Worm (Caenorhabditis elegans): ENCODE measurements around the gene skr-16.

The skr-16 gene

DNA sequence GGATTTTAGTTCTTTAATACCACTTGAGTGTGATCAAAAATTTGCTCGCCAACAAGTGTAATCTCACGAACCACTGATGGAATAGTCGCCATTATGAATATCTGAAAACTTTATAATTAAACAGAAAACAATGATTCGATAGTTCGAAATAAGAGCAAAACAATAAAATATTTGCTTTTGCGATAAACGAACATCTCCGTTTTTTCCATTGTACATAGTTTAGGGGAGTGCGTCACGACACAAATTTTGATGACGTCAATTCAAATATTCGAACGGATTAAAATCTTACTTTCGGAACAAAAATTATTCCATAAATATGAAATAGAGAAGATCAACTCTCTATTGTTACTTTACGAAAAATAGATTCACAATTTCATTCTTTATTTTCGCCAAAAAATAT, 34.5 kb upstream of the skr-16 start, which contains the start of gene mutd-1:
Gene mutd-1 (minus strand): TSS at position 101 of the 400 bp plus-strand sequence.
- 0 out of 2 replicates have a peak, but pooled peaks have one; percentile 15 for TF ChIP-seq nfyb-1 (GFP tag; IDR thresholded peaks at IDR 0.05)
- TF ChIP-seq egl-18 (GFP tag; IDR thresholded peaks at IDR 0.05), result no peak
- TF ChIP-seq Y53G8AR.9 (GFP tag; conservative IDR thresholded peaks at IDR 0.05), result no peak
- TF ChIP-seq unc-62 (GFP tag; optimal IDR thresholded peaks at IDR 0.05), result no peak
- no peak for TF ChIP-seq ztf-26 (tag; optimal IDR thresholded peaks at IDR 0.05)

DNA sequence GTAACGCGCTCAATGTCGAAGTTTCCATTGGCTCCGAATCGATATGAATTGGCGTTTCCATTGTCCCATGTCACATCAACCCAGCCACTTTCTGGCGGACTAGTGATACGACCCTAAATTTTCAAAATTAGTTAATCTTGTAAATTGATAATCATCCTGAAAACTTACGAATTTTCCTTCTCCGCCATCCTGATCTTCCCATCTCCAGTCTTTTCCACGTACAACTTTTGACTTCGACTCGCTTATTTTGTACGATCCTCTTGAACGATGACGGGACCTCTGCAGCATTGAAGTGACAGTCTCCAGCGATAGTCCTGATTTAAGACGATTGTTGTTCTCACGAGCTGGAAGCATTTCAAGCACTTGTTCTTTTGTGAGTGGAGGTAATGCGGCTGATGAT, 29.4 kb upstream of the skr-16 start:
- TF ChIP-seq ceh-58 (GFP tag; IDR thresholded peaks at IDR 0.05) (no peak), cebp-1 (GFP tag; IDR thresholded peaks at IDR 0.05) (no peak), cebp-1 (tag; optimal IDR thresholded peaks at IDR 0.05) (no peak), athp-1 (tag; optimal IDR thresholded peaks at IDR 0.05) (no peak), tbp1 (GFP tag; optimal IDR thresholded peaks at IDR 0.05) (no peak), B0035.1 (tag; optimal IDR thresholded peaks at IDR 0.05) (no peak), egl-44 (GFP tag; IDR thresholded peaks at IDR 0.05) (no peak)

DNA sequence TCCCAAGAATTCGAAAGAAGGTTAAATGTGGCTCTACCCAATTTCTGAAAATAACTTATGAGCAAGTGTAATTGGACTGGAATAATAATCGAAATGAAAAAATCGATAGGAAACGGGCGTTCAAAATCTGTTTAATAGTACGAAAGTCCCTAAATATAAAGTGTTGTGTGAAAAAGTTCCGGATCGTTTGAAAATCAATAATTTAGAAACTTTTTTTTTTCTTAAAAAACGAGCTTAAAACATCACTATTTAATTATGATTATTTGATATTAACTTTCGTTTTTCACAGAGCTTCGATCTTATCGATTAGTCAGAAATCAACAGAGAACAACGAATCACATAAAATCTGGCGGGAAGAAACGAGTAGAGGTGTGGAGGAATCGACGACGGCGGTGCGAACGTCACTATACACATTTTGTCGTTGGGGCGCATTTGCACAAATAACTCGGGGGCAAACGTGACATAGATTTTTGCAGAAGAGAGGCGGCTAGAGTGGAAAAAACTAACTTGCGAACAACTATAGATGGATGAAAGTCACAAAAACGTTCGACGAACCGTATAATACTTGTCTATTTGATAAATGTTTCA, 23.7 kb upstream of the skr-16 start, which contains the start of gene hecd-1:
Gene hecd-1 (minus strand): TSS at position 51 of the 588 bp plus-strand sequence.
- TF ChIP-seq rcor-1 (GFP tag; IDR thresholded peaks at IDR 0.05) (no peak), rec-8 (tag; optimal IDR thresholded peaks at IDR 0.05) (no peak), mcd-1 (GFP tag; IDR thresholded peaks at IDR 0.05) (peak; percentile 35), nhr-80 (tag; optimal IDR thresholded peaks at IDR 0.05) (peak; percentile 16), ceh-100 (GFP tag; IDR thresholded peaks at IDR 0.05) (no peak), chd-7 (tag; optimal IDR thresholded peaks at IDR 0.05) (no peak), attf-5 (GFP tag; optimal IDR thresholded peaks at IDR 0.05) (peak; percentile 24), hlh-26 (GFP tag; conservative IDR thresholded peaks at IDR 0.05) (no peak), F22D6.2 (tag; optimal IDR thresholded peaks at IDR 0.05) (no peak), F37B4.10 (GFP tag; IDR thresholded peaks at IDR 0.05) (no peak), nhr-27 (tag; optimal IDR thresholded peaks at IDR 0.05) (no peak), F23B12.7 (tag; optimal IDR thresholded peaks at IDR 0.05; ENCODE audit: insufficient read depth) (peak; percentile 56), let-607 (tag; optimal IDR thresholded peaks at IDR 0.05) (peak in 1 of 2 experiments; percentile 11), F55B11.4 (tag; optimal IDR thresholded peaks at IDR 0.05; ENCODE audit: borderline replicate concordance, insufficient read depth) (no peak)

DNA sequence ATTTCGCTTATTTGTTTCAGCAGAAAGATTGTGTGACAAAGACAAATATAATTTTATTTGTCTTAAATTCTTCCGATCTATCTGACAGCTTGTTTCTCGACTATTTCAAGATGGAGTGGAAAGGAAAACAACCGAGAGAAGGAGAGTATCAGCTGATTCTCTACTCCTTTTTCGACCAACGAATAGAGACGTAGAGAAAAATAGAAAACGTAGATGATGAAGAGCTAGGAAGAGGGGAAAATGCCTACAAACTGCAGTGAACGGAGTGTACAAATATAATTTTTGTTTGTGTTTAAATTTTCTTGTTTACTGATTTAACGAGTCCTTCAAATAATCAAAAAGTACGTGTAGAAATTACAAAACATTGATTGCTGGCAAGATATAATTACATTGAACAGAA, 20.8 kb upstream of the skr-16 start:
- TF ChIP-seq attf-3 (GFP tag; conservative IDR thresholded peaks at IDR 0.05) (no peak), cebp-1 (GFP tag; IDR thresholded peaks at IDR 0.05) (no peak), cebp-1 (tag; optimal IDR thresholded peaks at IDR 0.05) (peak; percentile 26), hmg-1.2 (GFP tag; IDR thresholded peaks at IDR 0.05) (peak; percentile 50; the same call in 1 of the 2 replicates), B0019.2 (GFP tag; conservative IDR thresholded peaks at IDR 0.05) (no peak), pha-4 (tag; optimal IDR thresholded peaks at IDR 0.05) (peak; percentile 68), lin-54 (GFP tag; optimal IDR thresholded peaks at IDR 0.05) (no peak), nhr-80 (tag; optimal IDR thresholded peaks at IDR 0.05) (peak; percentile 24), ZK185.1 (tag; optimal IDR thresholded peaks at IDR 0.05; ENCODE audit: poor library complexity, severe bottlenecking) (peak; percentile 2), tbx-9 (tag; optimal IDR thresholded peaks at IDR 0.05; ENCODE audit: borderline replicate concordance) (no peak)

Data from whole organism, young adult.